Worm (Caenorhabditis elegans) whole organism, young adult: ENCODE results near the gene ttn-1.

Experiments used
- F49E8.2 ChIP-seq: sonication (generic microtip); optimal IDR thresholded peaks from 3 replicates; lab custom pipeline; 2017; ENCODE audit warnings: missing genetic modification characterization, mild to moderate bottlenecking, missing compliant biosample characterization, antibody characterized with exemption, moderate library complexity; ENCODE audit not compliant: insufficient read depth
- Y56A3A.18 ChIP-seq: fragments of 200-800 bp; sonication (Bioruptor generic); IDR thresholded peaks from 2 replicates; pipeline ENCODE4 v1.3.6; 2022; ENCODE audit warnings: missing genetic modification reagents, missing genetic modification characterization, missing compliant biosample characterization
- ama-1 ChIP-seq, 3 experiments: fragments of 150-350 bp in 1 of 3; sonication (generic microtip) in 2 of 3; optimal IDR thresholded peaks; 2 replicates each; lab custom pipeline; 2014 to 2018; ENCODE audit warnings: missing biosample characterization in 2 of 3, missing genetic modification characterization in 2 of 3, missing genetic modification reagents in 2 of 3
- snpc-4 ChIP-seq, 5 experiments: fragments of 150-350 bp in 1 of 5; sonication (generic microtip) in 4 of 5; optimal IDR thresholded peaks; 2 replicates each; lab custom pipeline; 2014 to 2018; ENCODE audit warnings: missing genetic modification characterization in 5 of 5, missing biosample characterization in 3 of 5, antibody characterized with exemption in 2 of 5, mild to moderate bottlenecking in 2 of 5, missing compliant biosample characterization in 2 of 5, missing genotype in 2 of 5, moderate library complexity in 2 of 5, missing genetic modification reagents in 1 of 5

DNA sequence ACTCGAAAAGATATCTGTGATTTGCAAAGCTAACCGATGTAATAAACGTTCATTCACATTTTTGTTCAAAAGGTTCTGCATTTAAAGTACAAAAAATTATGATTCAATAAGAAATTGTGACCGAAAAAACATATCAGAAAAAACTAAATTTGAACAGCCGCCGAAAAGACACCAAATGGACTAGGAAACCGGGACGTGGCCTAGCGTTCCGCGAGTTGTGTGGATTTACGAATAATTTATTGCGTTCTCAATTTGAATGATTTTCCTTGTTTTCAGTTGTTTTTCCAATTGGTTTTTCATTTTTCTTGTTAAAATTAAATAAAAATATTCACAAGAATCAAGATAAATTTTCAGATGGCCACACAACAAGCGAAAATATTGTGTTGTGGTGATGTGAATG is 95.0 kb downstream of the ttn-1 start, which contains the start of gene cwf-19L1:
- TF ChIP-seq Y56A3A.18 (no peak), ama-1 (optimal IDR thresholded peaks at IDR 0.05; lab: Kevin White, UChicago) (no peak), ama-1 (GFP tag; optimal IDR thresholded peaks at IDR 0.05; lab: Kevin White, UChicago) (no peak), F49E8.2 (tag; lab: Kevin White, UChicago) (no peak), snpc-4 (GFP tag; optimal IDR thresholded peaks at IDR 0.05; lab: Kevin White, UChicago) (no peak), snpc-4 (tag; optimal IDR thresholded peaks at IDR 0.05; lab: Kevin White, UChicago) (no peak)
